Worm (Caenorhabditis elegans) whole organism, mixed stage, embryonic: ENCODE results near the gene clc-3.

Experiments
- ces-1 ChIP-seq: fragments of 150-350 bp; optimal IDR thresholded peaks from 2 replicates; lab custom pipeline; 2014; ENCODE audit warnings: missing biosample characterization, missing genetic modification reagents, missing genetic modification characterization
- flh-1 ChIP-seq: fragments of 200-800 bp; sonication (Bioruptor generic); optimal IDR thresholded peaks from 2 replicates; lab custom pipeline; 2018; ENCODE audit warnings: mild to moderate bottlenecking, missing genetic modification characterization, moderate library complexity, missing compliant biosample characterization
- lin-13 ChIP-seq: fragments of 150-350 bp; optimal IDR thresholded peaks from 2 replicates; lab custom pipeline; 2014; ENCODE audit warnings: missing biosample characterization, missing genetic modification characterization
- nhr-237 ChIP-seq: fragments of 150-350 bp; optimal IDR thresholded peaks from 2 replicates; lab custom pipeline; 2014; ENCODE audit warnings: missing biosample characterization, missing genetic modification characterization
- nhr-76 ChIP-seq: sonication (generic microtip); optimal IDR thresholded peaks from 2 replicates; lab custom pipeline; 2017; ENCODE audit warnings: missing biosample characterization, missing genetic modification characterization
- pha-4 ChIP-seq: fragments of 150-350 bp; optimal IDR thresholded peaks from 2 replicates; lab custom pipeline; 2018; ENCODE audit warnings: missing biosample characterization, missing genetic modification reagents, missing genetic modification characterization
- snpc-4 ChIP-seq: fragments of 150-350 bp; optimal IDR thresholded peaks from 2 replicates; lab custom pipeline; 2014; ENCODE audit warnings: missing biosample characterization, missing genetic modification characterization
- unc-120 ChIP-seq: sonication (generic microtip); optimal IDR thresholded peaks from 2 replicates; lab custom pipeline; 2017; ENCODE audit warnings: missing genetic modification characterization, missing compliant biosample characterization; ENCODE audit not compliant: poor library complexity, severe bottlenecking
- unc-62 ChIP-seq: fragments of 150-350 bp; optimal IDR thresholded peaks from 2 replicates; lab custom pipeline; 2014; ENCODE audit warnings: missing biosample characterization, missing genetic modification reagents, missing genetic modification characterization
- ztf-11 ChIP-seq: fragments of 150-350 bp; optimal IDR thresholded peaks from 2 replicates; lab custom pipeline; 2014; ENCODE audit warnings: missing biosample characterization, missing genetic modification characterization

DNA sequence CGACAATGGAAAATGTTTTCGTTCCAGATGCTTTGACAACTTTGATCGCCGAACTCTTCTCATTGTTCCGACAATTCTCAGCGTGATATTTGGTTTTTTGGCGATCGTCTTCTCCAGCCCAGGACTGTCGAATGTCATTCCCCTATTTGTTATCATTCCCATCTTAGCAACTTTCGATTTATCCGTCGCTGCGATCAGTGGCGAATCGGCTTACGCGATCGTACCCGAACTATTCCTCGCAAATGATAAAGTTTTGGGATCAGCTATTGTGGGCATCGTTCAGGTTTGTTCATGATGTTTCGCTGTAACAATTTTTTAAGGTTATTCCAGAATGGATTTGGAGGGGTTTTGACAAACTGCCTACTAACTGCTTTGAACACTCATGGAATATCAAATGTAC, 22.2 kb upstream of the clc-3 start:
- no peak for TF ChIP-seq ces-1
- TF ChIP-seq pha-4: no peak
- TF ChIP-seq unc-120 (tag; lab: Kevin White, UChicago): no peak
- TF ChIP-seq snpc-4 (tag; lab: Kevin White, UChicago): no peak
- TF ChIP-seq nhr-76 (tag; lab: Kevin White, UChicago): no peak
- no peak for TF ChIP-seq nhr-237 (tag; lab: Kevin White, UChicago)
- TF ChIP-seq lin-13: no peak
- TF ChIP-seq ztf-11 (tag; lab: Kevin White, UChicago): no peak
- TF ChIP-seq flh-1 (GFP tag; lab: Kevin White, UChicago): no peak
- no peak for TF ChIP-seq unc-62 (GFP tag; lab: Kevin White, UChicago)
